ENCODE assay signal across 5 fruit fly cellular contexts in genomic region chr3R:14741192-14741915, dm6.
A peak's percentile ranks its signal among the peaks of the same experiment; 100 is the strongest.
TF ChIP-seq lines count a peak whose summit lies in the region.

Gene eff (minus strand): TSS chr3R:14741319.
Gene jvl (plus strand): TSS chr3R:14741582.

- no peak for TF ChIP-seq CTCF in whole organism, embryonic (GFP tag; optimal IDR thresholded peaks at IDR 0.05; lab: Kevin White, UChicago)

TF ChIP-seq in whole organism, adult, 20 proteins besides CTCF, POLR2A, EP300 and RAD21:
- TF ChIP-seq pad (GFP tag; optimal IDR thresholded peaks at IDR 0.05; lab: Kevin White, UChicago) = no peak
- peak; percentile 6 for TF ChIP-seq Hr96 (GFP tag; optimal IDR thresholded peaks at IDR 0.05; lab: Kevin White, UChicago)
- no peak for TF ChIP-seq CG7045 (GFP tag; optimal IDR thresholded peaks at IDR 0.05; lab: Kevin White, UChicago)
- TF ChIP-seq CG11617 (GFP tag; optimal IDR thresholded peaks at IDR 0.05; lab: Kevin White, UChicago) = no peak
- peak; percentile 69 for TF ChIP-seq CG5204 (GFP tag; optimal IDR thresholded peaks at IDR 0.05; lab: Kevin White, UChicago)
- TF ChIP-seq CG1620 (GFP tag; optimal IDR thresholded peaks at IDR 0.05; lab: Kevin White, UChicago) = peak; percentile 56
- no peak for TF ChIP-seq cnc (optimal IDR thresholded peaks at IDR 0.05; lab: Kevin White, UChicago)
- TF ChIP-seq CG12768 (GFP tag; optimal IDR thresholded peaks at IDR 0.05; lab: Kevin White, UChicago) = no peak
- TF ChIP-seq toe (GFP tag; optimal IDR thresholded peaks at IDR 0.05; lab: Kevin White, UChicago) = peak; percentile 51
- TF ChIP-seq bab1 (GFP tag; optimal IDR thresholded peaks at IDR 0.05; lab: Kevin White, UChicago) = peak; percentile 52
- no peak for TF ChIP-seq tj (GFP tag; optimal IDR thresholded peaks at IDR 0.05; lab: Kevin White, UChicago)
- peak; percentile 4 for TF ChIP-seq Mnt (GFP tag; optimal IDR thresholded peaks at IDR 0.05; lab: Kevin White, UChicago)
- TF ChIP-seq CG7101 (tag; optimal IDR thresholded peaks at IDR 0.05; lab: Kevin White, UChicago) = peak; percentile 12
- no peak for TF ChIP-seq CG33017 (tag; optimal IDR thresholded peaks at IDR 0.05; lab: Kevin White, UChicago)
- peak; percentile 35 for TF ChIP-seq ovo (GFP tag; optimal IDR thresholded peaks at IDR 0.05; lab: Kevin White, UChicago)
- peak; percentile 29 for TF ChIP-seq CG14711 (tag; optimal IDR thresholded peaks at IDR 0.05; lab: Kevin White, UChicago)
- TF ChIP-seq Clk (GFP tag; optimal IDR thresholded peaks at IDR 0.05; lab: Kevin White, UChicago) = no peak
- TF ChIP-seq cic (GFP tag; optimal IDR thresholded peaks at IDR 0.05; lab: Kevin White, UChicago) = no peak
- TF ChIP-seq Crg-1 (GFP tag; optimal IDR thresholded peaks at IDR 0.05; lab: Kevin White, UChicago) = no peak
TF ChIP-seq in whole organism, adult: peak in this region for 9.

TF ChIP-seq in whole organism, embryonic, 481 proteins besides CTCF, POLR2A, EP300 and RAD21 (continues in another document):
- TF ChIP-seq sug (tag; optimal IDR thresholded peaks at IDR 0.05; lab: Kevin White, UChicago) = no peak
- TF ChIP-seq HLH4C (GFP tag; IDR thresholded peaks at IDR 0.05; lab: Robert Waterston, UW; ENCODE audit: partially characterized antibody) = peak; percentile 94
- TF ChIP-seq vvl (GFP tag; IDR thresholded peaks at IDR 0.05; lab: Robert Waterston, UW) = peak; percentile 68
- TF ChIP-seq Dfd (GFP tag; optimal IDR thresholded peaks at IDR 0.05; lab: Kevin White, UChicago) = no peak
- TF ChIP-seq tin (GFP tag; optimal IDR thresholded peaks at IDR 0.05; lab: Kevin White, UChicago) = peak; percentile 41
- TF ChIP-seq bsh (GFP tag; optimal IDR thresholded peaks at IDR 0.05; lab: Kevin White, UChicago) = peak in 1 of 2 experiments; percentile 24
- 0 out of 2 replicates have a peak, but pooled peaks have one; percentile 18 for TF ChIP-seq ttk (GFP tag; IDR thresholded peaks at IDR 0.05; lab: Robert Waterston, UW)
- peak; percentile 70; the same call in 3 of the 4 replicates for TF ChIP-seq Gug (GFP tag; IDR thresholded peaks at IDR 0.05; lab: Robert Waterston, UW)
- peak; percentile 84 for TF ChIP-seq tna (GFP tag; IDR thresholded peaks at IDR 0.05; lab: Robert Waterston, UW; ENCODE audit: partially characterized antibody)
- no peak for TF ChIP-seq CG17612 (GFP tag; IDR thresholded peaks at IDR 0.05; lab: Robert Waterston, UW)
- peak; percentile 62 for TF ChIP-seq pzg (GFP tag; optimal IDR thresholded peaks at IDR 0.05; lab: Kevin White, UChicago)
- TF ChIP-seq sna (GFP tag; IDR thresholded peaks at IDR 0.05; lab: Robert Waterston, UW; ENCODE audit: partially characterized antibody) = peak; percentile 99
- TF ChIP-seq twi (tag; optimal IDR thresholded peaks at IDR 0.05; lab: Kevin White, UChicago) = no peak
- TF ChIP-seq CrebB (tag; optimal IDR thresholded peaks at IDR 0.05; lab: Kevin White, UChicago) = no peak
- no peak for TF ChIP-seq Oli (tag; optimal IDR thresholded peaks at IDR 0.05; lab: Kevin White, UChicago)
- TF ChIP-seq gro (GFP tag; optimal IDR thresholded peaks at IDR 0.05; lab: Kevin White, UChicago) = peak; percentile 45
- 0 out of 2 replicates have a peak, but pooled peaks have one; percentile 13 for TF ChIP-seq CG6272 (GFP tag; IDR thresholded peaks at IDR 0.05; lab: Robert Waterston, UW)

TF ChIP-seq in whole organism, prepupa, 60 proteins besides CTCF, POLR2A, EP300 and RAD21 (continues in another document):
- TF ChIP-seq fd85E (GFP tag; optimal IDR thresholded peaks at IDR 0.05; lab: Kevin White, UChicago) (no peak), CG8632 (GFP tag; optimal IDR thresholded peaks at IDR 0.05; lab: Kevin White, UChicago) (no peak), Ets21C (GFP tag; optimal IDR thresholded peaks at IDR 0.05; lab: Kevin White, UChicago) (peak; percentile 61), dsx (GFP tag; optimal IDR thresholded peaks at IDR 0.05; lab: Kevin White, UChicago; ENCODE audit: poor library complexity, severe bottlenecking) (no peak), CG4318 (GFP tag; optimal IDR thresholded peaks at IDR 0.05; lab: Kevin White, UChicago) (no peak), lz (GFP tag; optimal IDR thresholded peaks at IDR 0.05; lab: Kevin White, UChicago) (peak; percentile 42), net (GFP tag; optimal IDR thresholded peaks at IDR 0.05; lab: Kevin White, UChicago) (no peak), OdsH (GFP tag; optimal IDR thresholded peaks at IDR 0.05; lab: Kevin White, UChicago) (peak; percentile 4), CG31627 (GFP tag; optimal IDR thresholded peaks at IDR 0.05; lab: Kevin White, UChicago) (peak; percentile 44), fd59A (GFP tag; optimal IDR thresholded peaks at IDR 0.05; lab: Kevin White, UChicago) (no peak), Sox14 (GFP tag; optimal IDR thresholded peaks at IDR 0.05; lab: Kevin White, UChicago) (peak; percentile 7), CG3919 (GFP tag; optimal IDR thresholded peaks at IDR 0.05; lab: Kevin White, UChicago) (peak; percentile 29), cyc (GFP tag; optimal IDR thresholded peaks at IDR 0.05; lab: Kevin White, UChicago) (peak; percentile 29), Hr39 (GFP tag; optimal IDR thresholded peaks at IDR 0.05; lab: Kevin White, UChicago) (peak; percentile 33), Eip78C (GFP tag; lab: Kevin White, UChicago) (peak; percentile 78), esn (GFP tag; optimal IDR thresholded peaks at IDR 0.05; lab: Kevin White, UChicago) (peak; percentile 64), CG34406 (GFP tag; optimal IDR thresholded peaks at IDR 0.05; lab: Kevin White, UChicago) (no peak), CG3032 (tag; optimal IDR thresholded peaks at IDR 0.05; lab: Kevin White, UChicago) (no peak), CG6163 (GFP tag; IDR thresholded peaks at IDR 0.05; lab: Robert Waterston, UW) (no peak), acj6 (GFP tag; optimal IDR thresholded peaks at IDR 0.05; lab: Kevin White, UChicago) (peak; percentile 39)

TF ChIP-seq in whole organism, pupa, 21 proteins besides CTCF, POLR2A, EP300 and RAD21:
- TF ChIP-seq fd96Ca (GFP tag; IDR thresholded peaks at IDR 0.05; lab: Robert Waterston, UW) (peak; percentile 48; the same call in 1 of the 3 replicates), Ets98B (GFP tag; IDR thresholded peaks at IDR 0.05; lab: Robert Waterston, UW) (peak; percentile 53), CG14655 (GFP tag; optimal IDR thresholded peaks at IDR 0.05; lab: Kevin White, UChicago) (no peak), CG4496 (GFP tag; IDR thresholded peaks at IDR 0.05; lab: Robert Waterston, UW) (peak; percentile 69), Pif1B (GFP tag; optimal IDR thresholded peaks at IDR 0.05; lab: Kevin White, UChicago) (peak; percentile 67), CG15710 (tag; optimal IDR thresholded peaks at IDR 0.05; lab: Kevin White, UChicago) (no peak)

TF ChIP-seq in whole organism, wandering third instar larva, 38 proteins besides CTCF, POLR2A, EP300 and RAD21 (continues in another document):
- TF ChIP-seq Dif (GFP tag; optimal IDR thresholded peaks at IDR 0.05; lab: Kevin White, UChicago; ENCODE audit: partially characterized antibody) (no peak), woc (GFP tag; optimal IDR thresholded peaks at IDR 0.05; lab: Kevin White, UChicago) (peak; percentile 43), Hnf4 (GFP tag; optimal IDR thresholded peaks at IDR 0.05; lab: Kevin White, UChicago) (peak; percentile 75), Myc (optimal IDR thresholded peaks at IDR 0.05; lab: Kevin White, UChicago) (no peak), rgr (GFP tag; optimal IDR thresholded peaks at IDR 0.05; lab: Kevin White, UChicago) (peak; percentile 43), Mio (GFP tag; optimal IDR thresholded peaks at IDR 0.05; lab: Kevin White, UChicago) (no peak), Hr83 (GFP tag; optimal IDR thresholded peaks at IDR 0.05; lab: Kevin White, UChicago; ENCODE audit: poor library complexity, severe bottlenecking) (peak; percentile 82), Sp1 (GFP tag; optimal IDR thresholded peaks at IDR 0.05; lab: Kevin White, UChicago) (no peak), dsf (GFP tag; optimal IDR thresholded peaks at IDR 0.05; lab: Kevin White, UChicago; ENCODE audit: borderline replicate concordance) (peak; percentile 59), Dfd (GFP tag; optimal IDR thresholded peaks at IDR 0.05; lab: Kevin White, UChicago) (no peak), GATAd (GFP tag; optimal IDR thresholded peaks at IDR 0.05; lab: Kevin White, UChicago) (no peak), OdsH (GFP tag; optimal IDR thresholded peaks at IDR 0.05; lab: Kevin White, UChicago) (no peak), Hr78 (GFP tag; optimal IDR thresholded peaks at IDR 0.05; lab: Kevin White, UChicago) (no peak), lola (GFP tag; optimal IDR thresholded peaks at IDR 0.05; lab: Kevin White, UChicago) (no peak), pan (optimal IDR thresholded peaks at IDR 0.05; lab: Kevin White, UChicago) (no peak), psq (GFP tag; optimal IDR thresholded peaks at IDR 0.05; lab: Kevin White, UChicago) (no peak), brk (GFP tag; optimal IDR thresholded peaks at IDR 0.05; lab: Kevin White, UChicago) (peak; percentile 86), usp (GFP tag; optimal IDR thresholded peaks at IDR 0.05; lab: Kevin White, UChicago) (no peak), foxo (GFP tag; optimal IDR thresholded peaks at IDR 0.05; lab: Kevin White, UChicago) (peak in 1 of 2 experiments; percentile 48), fru (GFP tag; optimal IDR thresholded peaks at IDR 0.05; lab: Kevin White, UChicago) (peak; percentile 10), sage (GFP tag; optimal IDR thresholded peaks at IDR 0.05; lab: Kevin White, UChicago) (peak; percentile 64), CG32264 (GFP tag; optimal IDR thresholded peaks at IDR 0.05; lab: Kevin White, UChicago) (no peak), Rel (GFP tag; optimal IDR thresholded peaks at IDR 0.05; lab: Kevin White, UChicago) (no peak), Rel (tag; optimal IDR thresholded peaks at IDR 0.05; lab: Kevin White, UChicago) (peak; percentile 17), sv (GFP tag; optimal IDR thresholded peaks at IDR 0.05; lab: Kevin White, UChicago) (peak; percentile 18), Vsx2 (GFP tag; optimal IDR thresholded peaks at IDR 0.05; lab: Kevin White, UChicago; ENCODE audit: partially characterized antibody) (no peak), dl (GFP tag; optimal IDR thresholded peaks at IDR 0.05; lab: Kevin White, UChicago; ENCODE audit: insufficient read depth in 1 of 2, partially characterized antibody in 2 of 2) (no peak), h (GFP tag; optimal IDR thresholded peaks at IDR 0.05; lab: Kevin White, UChicago) (peak; percentile 53), dmrt93B (GFP tag; optimal IDR thresholded peaks at IDR 0.05; lab: Kevin White, UChicago) (no peak), CrebA (GFP tag; optimal IDR thresholded peaks at IDR 0.05; lab: Kevin White, UChicago; ENCODE audit: borderline replicate concordance) (no peak), N (GFP tag; optimal IDR thresholded peaks at IDR 0.05; lab: Kevin White, UChicago) (no peak), Abd-B (GFP tag; optimal IDR thresholded peaks at IDR 0.05; lab: Kevin White, UChicago) (no peak), ey (GFP tag; optimal IDR thresholded peaks at IDR 0.05; lab: Kevin White, UChicago) (peak; percentile 29), CG9705 (GFP tag; optimal IDR thresholded peaks at IDR 0.05; lab: Kevin White, UChicago) (no peak), jim (GFP tag; optimal IDR thresholded peaks at IDR 0.05; lab: Kevin White, UChicago) (no peak)
